Worm (Caenorhabditis elegans) whole organism, L4/young adult: Measurements from ENCODE around the gene F42F12.11.

ENCODE experiments used
- W03F9.2 ChIP-seq: fragments of 150-350 bp; optimal IDR thresholded peaks from 2 replicates; lab custom pipeline; 2014; ENCODE audit warnings: missing biosample characterization, missing genetic modification characterization
- dao-5 ChIP-seq: sonication (generic microtip); optimal IDR thresholded peaks from 2 replicates; lab custom pipeline; 2016; ENCODE audit warnings: missing genotype, missing genetic modification characterization, moderate library complexity, missing compliant biosample characterization
- him-1 ChIP-seq: sonication (generic microtip); optimal IDR thresholded peaks from 2 replicates; lab custom pipeline; 2016; ENCODE audit warnings: missing genotype, missing genetic modification reagents, missing genetic modification characterization, missing compliant biosample characterization

The F42F12.11 gene

ce11 chrX:12357127-12357526 is 10.3 kb downstream of the F42F12.11 start, which contains the start of gene nspc-13:
nspc-13 (plus strand) TSS chrX:12357427.
- TF ChIP-seq him-1 (tag; lab: Kevin White, UChicago) (no peak), W03F9.2 (tag; lab: Kevin White, UChicago) (no peak), dao-5 (tag; lab: Kevin White, UChicago) (no peak)

- TF ChIP-seq him-1 (tag; lab: Kevin White, UChicago) (no peak), W03F9.2 (tag; lab: Kevin White, UChicago) (no peak)
Observed at ce11 chrX:12358957-12359356, 12.1 kb downstream of the F42F12.11 start, which contains the start of gene nspc-14. nspc-14 (minus strand) TSS chrX:12359057.

DNA sequence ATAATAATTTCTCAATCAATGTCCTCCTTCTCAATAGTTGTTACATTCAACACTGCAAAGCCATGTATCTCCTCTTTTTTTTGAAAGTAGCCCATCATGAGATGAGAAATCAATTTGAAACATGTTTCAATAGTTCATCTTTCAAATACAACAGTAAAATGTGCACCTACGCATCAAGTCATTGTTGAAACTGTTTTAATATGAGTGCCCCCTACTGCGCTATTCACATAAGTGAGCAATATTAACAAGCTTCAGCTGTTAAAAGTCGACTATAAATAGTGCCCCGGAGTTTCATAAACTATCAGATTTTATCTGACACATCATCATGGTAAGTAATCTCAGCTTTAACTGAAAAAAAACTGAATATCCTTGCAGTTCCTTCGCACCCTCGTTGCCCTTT is 13.6 kb downstream of the F42F12.11 start, which contains the start of the genes nspc-15 and F19H6.6:
TSS of gene nspc-15 (plus strand) at position 301 of the 400 bp plus-strand sequence.
TSS of gene F19H6.6 (plus strand) at position 384 of the 400 bp plus-strand sequence.
- TF ChIP-seq W03F9.2 (tag; lab: Kevin White, UChicago) = no peak
- no peak for TF ChIP-seq him-1 (tag; lab: Kevin White, UChicago)
- TF ChIP-seq dao-5 (tag; lab: Kevin White, UChicago) = no peak

ce11 chrX:12362951-12363486 is 16.2 kb downstream of the F42F12.11 start:
- peak; percentile 99 for TF ChIP-seq him-1 (tag; lab: Kevin White, UChicago)
- TF ChIP-seq dao-5 (tag; lab: Kevin White, UChicago) = peak; percentile 76
- TF ChIP-seq W03F9.2 (tag; lab: Kevin White, UChicago) = peak; percentile 99

- TF ChIP-seq him-1 (tag; lab: Kevin White, UChicago) = no peak
- no peak for TF ChIP-seq W03F9.2 (tag; lab: Kevin White, UChicago)
- TF ChIP-seq dao-5 (tag; lab: Kevin White, UChicago) = no peak
Observed at ce11 chrX:12364804-12365203, 18.0 kb downstream of the F42F12.11 start, which contains the start of gene F19H6.5. F19H6.5 (minus strand) TSS chrX:12364904.

DNA sequence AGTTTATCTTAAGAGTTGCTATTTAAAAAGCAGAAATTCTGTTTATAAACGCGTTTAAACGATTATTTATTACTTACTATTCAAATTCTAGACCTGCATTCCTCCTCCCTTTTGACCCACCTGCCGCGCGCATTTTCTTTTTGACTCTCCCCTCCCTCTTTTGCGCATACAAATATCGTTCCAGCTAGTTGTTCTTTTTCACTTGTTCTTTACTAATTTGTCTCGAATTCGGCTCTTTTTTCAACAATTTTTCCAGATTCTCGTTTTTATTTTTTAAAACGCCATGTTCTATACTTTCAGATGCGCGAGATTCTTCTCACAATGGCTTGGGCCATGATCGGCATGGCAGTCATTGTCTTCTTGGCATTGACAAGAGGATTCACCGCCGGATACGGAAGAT is 18.6 kb downstream of the F42F12.11 start, which contains the start of gene F19H6.4:
TSS of gene F19H6.4 (plus strand) at position 301 of the 400 bp plus-strand sequence.
- TF ChIP-seq dao-5 (tag; lab: Kevin White, UChicago) (no peak), him-1 (tag; lab: Kevin White, UChicago) (no peak), W03F9.2 (tag; lab: Kevin White, UChicago) (no peak)

DNA sequence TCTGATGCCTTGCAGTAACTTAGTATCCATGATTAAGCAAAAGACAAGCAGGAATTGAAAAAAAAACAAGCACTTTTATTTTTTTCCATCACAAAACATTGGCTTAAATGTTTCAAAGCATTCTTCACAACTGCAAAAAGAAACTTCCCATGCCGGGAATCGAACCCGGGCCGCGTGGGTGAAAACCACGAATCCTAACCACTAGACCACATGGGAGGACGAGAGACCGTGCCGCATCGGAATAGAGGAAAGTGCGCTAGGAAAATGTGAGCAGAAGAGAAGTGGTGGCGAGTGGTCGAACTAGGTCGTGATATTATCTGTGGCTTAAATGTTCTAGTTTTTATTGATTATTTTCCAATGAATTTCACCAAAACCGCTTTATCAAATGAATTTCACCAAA is 20.7 kb downstream of the F42F12.11 start:
- TF ChIP-seq W03F9.2 (tag; lab: Kevin White, UChicago) = no peak
- TF ChIP-seq him-1 (tag; lab: Kevin White, UChicago) = no peak
- TF ChIP-seq dao-5 (tag; lab: Kevin White, UChicago) = no peak

ce11 chrX:12371321-12371720 is 24.5 kb downstream of the F42F12.11 start, which contains the start of gene rif-1.2:
rif-1.2 (minus strand) TSS chrX:12371421.
- TF ChIP-seq him-1 (tag; lab: Kevin White, UChicago) (no peak), dao-5 (tag; lab: Kevin White, UChicago) (no peak), W03F9.2 (tag; lab: Kevin White, UChicago) (no peak)

DNA sequence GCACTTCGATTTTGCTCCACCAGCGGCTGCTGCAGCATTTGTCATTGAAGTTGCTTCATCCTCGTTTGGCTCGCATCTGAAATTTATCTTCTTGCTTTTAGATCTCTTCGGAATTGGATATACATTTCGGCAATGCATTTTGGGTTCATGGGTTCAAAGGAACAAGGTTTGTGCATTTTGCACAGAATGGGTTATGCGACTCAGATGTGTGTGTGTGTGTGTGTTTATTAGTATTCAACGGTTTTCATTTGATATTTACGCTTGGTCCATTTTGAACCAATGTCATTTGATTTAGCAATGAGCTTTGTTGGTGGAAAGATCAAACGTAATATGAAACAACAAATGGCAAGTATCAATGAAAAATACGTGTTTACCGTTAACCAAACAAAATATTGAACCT is 29.0 kb downstream of the F42F12.11 start:
- no peak for TF ChIP-seq him-1 (tag; lab: Kevin White, UChicago)
- TF ChIP-seq W03F9.2 (tag; lab: Kevin White, UChicago) = no peak
- TF ChIP-seq dao-5 (tag; lab: Kevin White, UChicago) = no peak

ce11 chrX:12378293-12378692 is 31.5 kb downstream of the F42F12.11 start, which contains the start of gene glb-13:
glb-13 (minus strand) TSS chrX:12378393.
- TF ChIP-seq dao-5 (tag; lab: Kevin White, UChicago) (no peak), W03F9.2 (tag; lab: Kevin White, UChicago) (no peak), him-1 (tag; lab: Kevin White, UChicago) (no peak)

DNA sequence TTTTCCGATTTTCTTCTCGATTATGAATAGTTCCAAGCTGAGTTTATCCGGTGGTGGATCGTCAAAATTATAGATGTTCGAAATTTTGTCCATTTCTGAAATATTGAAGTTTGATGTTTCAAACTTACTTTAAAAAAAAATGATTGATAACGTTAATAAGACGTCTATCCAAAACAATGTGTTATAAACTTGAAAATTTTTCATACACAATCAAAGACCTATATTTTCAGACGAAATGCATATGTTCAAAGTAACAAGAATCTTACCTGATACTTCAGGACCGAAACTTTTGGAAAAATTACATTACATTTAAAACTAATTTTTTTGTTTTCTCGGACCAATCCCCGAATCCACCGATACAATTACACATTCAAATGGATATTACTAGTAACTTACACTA is 44.6 kb downstream of the F42F12.11 start, which contains the start of gene nekl-3:
TSS of gene nekl-3 (minus strand) at position 101 of the 400 bp plus-strand sequence.
- no peak for TF ChIP-seq W03F9.2 (tag; lab: Kevin White, UChicago)
- TF ChIP-seq dao-5 (tag; lab: Kevin White, UChicago) = no peak
- no peak for TF ChIP-seq him-1 (tag; lab: Kevin White, UChicago)

DNA sequence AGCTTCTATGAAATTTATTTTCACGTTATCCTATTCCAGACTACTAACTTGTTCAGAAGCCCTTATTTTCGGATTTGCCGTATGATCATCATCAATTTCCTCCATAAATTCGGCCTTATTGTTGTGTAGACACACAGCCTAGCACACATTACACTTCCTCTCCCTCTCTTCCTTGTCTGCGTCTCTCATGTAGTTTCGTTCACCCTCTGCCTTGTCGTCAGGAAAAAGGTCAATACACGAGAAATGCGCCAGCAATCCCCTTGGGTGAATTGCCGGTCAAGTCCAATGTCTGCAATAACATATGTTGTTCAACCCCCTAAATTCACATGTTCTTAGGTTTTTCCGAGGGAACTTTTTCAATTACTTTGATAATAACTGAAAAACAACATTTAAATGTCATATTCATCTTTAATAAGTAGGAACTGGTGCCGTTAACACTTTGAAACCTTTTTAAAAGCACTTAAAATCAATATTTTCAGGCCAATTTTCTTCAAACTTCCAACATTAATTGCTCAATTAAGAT is 47.0 kb downstream of the F42F12.11 start, which contains the start of gene F17E5.2:
TSS of gene F17E5.2 (plus strand) at position 473 of the 523 bp plus-strand sequence.
- TF ChIP-seq dao-5 (tag; lab: Kevin White, UChicago) (no peak), W03F9.2 (tag; lab: Kevin White, UChicago) (peak; percentile 91), him-1 (tag; lab: Kevin White, UChicago) (peak; percentile 75)
